Worm (Caenorhabditis elegans) whole organism, young adult: ENCODE results near the gene F25A2.1.
A peak's percentile ranks its signal among the peaks of the same experiment; 100 is the strongest.

Experiments
- B0035.1 ChIP-seq: sonication (generic microtip); optimal IDR thresholded peaks from 2 replicates; lab custom pipeline; 2016; ENCODE audit warnings: missing genetic modification characterization, mild to moderate bottlenecking, missing compliant biosample characterization, missing genotype, missing genetic modification reagents
- D2030.7 ChIP-seq: fragments of 200-800 bp; sonication (Bioruptor generic); IDR thresholded peaks from 2 replicates; pipeline ENCODE4 v1.3.6; 2022; ENCODE audit warnings: missing genetic modification reagents, missing genetic modification characterization, missing compliant biosample characterization
- F10E7.11 ChIP-seq: sonication (generic microtip); optimal IDR thresholded peaks from 2 replicates; lab custom pipeline; 2017; ENCODE audit warnings: mild to moderate bottlenecking, missing genetic modification characterization, moderate library complexity, missing compliant biosample characterization
- F22D6.2 ChIP-seq: sonication (generic microtip); optimal IDR thresholded peaks from 2 replicates; lab custom pipeline; 2016; ENCODE audit warnings: mild to moderate bottlenecking, missing genetic modification characterization, missing compliant biosample characterization
- F23B12.7 ChIP-seq: sonication (generic microtip); optimal IDR thresholded peaks from 2 replicates; lab custom pipeline; 2017; ENCODE audit warnings: missing genetic modification characterization, mild to moderate bottlenecking, missing compliant biosample characterization, antibody characterized with exemption, moderate library complexity; ENCODE audit not compliant: insufficient read depth
- F39B2.1 ChIP-seq: fragments of 200-800 bp; sonication (Bioruptor generic); IDR thresholded peaks from 2 replicates; pipeline ENCODE4 v1.3.6; 2022; ENCODE audit warnings: missing genetic modification reagents, missing genetic modification characterization, missing compliant biosample characterization
- F55B11.4 ChIP-seq: sonication (generic microtip); optimal IDR thresholded peaks from 2 replicates; lab custom pipeline; 2016; ENCODE audit warnings: missing compliant biosample characterization, missing genetic modification characterization, borderline replicate concordance; ENCODE audit not compliant: insufficient read depth
- F57A8.1 ChIP-seq: fragments of 200-800 bp; sonication (Bioruptor generic); optimal IDR thresholded peaks from 2 replicates; lab custom pipeline; 2018; ENCODE audit warnings: mild to moderate bottlenecking, missing genetic modification characterization, moderate library complexity, missing compliant biosample characterization
- T07F8.4 ChIP-seq: sonication (generic microtip); optimal IDR thresholded peaks from 2 replicates; lab custom pipeline; 2016; ENCODE audit warnings: mild to moderate bottlenecking, missing genetic modification characterization, moderate library complexity, missing compliant biosample characterization
- Y53G8AR.9 ChIP-seq: fragments of 200-800 bp; sonication (Bioruptor generic); conservative IDR thresholded peaks from 2 replicates; pipeline ENCODE4 v1.3.6; 2022; ENCODE audit warnings: missing genetic modification reagents, missing genetic modification characterization, missing compliant biosample characterization
- Y67H2A.10 ChIP-seq: fragments of 200-800 bp; sonication (Bioruptor generic); conservative IDR thresholded peaks from 2 replicates; pipeline ENCODE4 v1.3.6; 2022; ENCODE audit warnings: missing genetic modification reagents, missing genetic modification characterization, missing compliant biosample characterization
- Y95B8A.8 ChIP-seq: fragments of 200-800 bp; sonication (Bioruptor generic); IDR thresholded peaks from 2 replicates; pipeline ENCODE4 v1.3.6; 2022; ENCODE audit warnings: missing genetic modification reagents, missing genetic modification characterization, missing compliant biosample characterization
- akir-1 ChIP-seq: fragments of 200-800 bp; sonication (Bioruptor generic); optimal IDR thresholded peaks from 2 replicates; lab custom pipeline; 2018; ENCODE audit warnings: mild to moderate bottlenecking, missing genetic modification characterization, moderate library complexity, missing compliant biosample characterization
- ama-1 ChIP-seq, 3 experiments: fragments of 150-350 bp in 1 of 3; sonication (generic microtip) in 2 of 3; optimal IDR thresholded peaks; 2 replicates each; lab custom pipeline; 2014 to 2018; ENCODE audit warnings: missing biosample characterization in 2 of 3, missing genetic modification characterization in 2 of 3, missing genetic modification reagents in 2 of 3
- aptf-2 ChIP-seq: fragments of 200-800 bp; sonication (Bioruptor generic); conservative IDR thresholded peaks from 2 replicates; pipeline ENCODE4 v1.3.6; 2022; ENCODE audit warnings: missing genetic modification reagents, missing genetic modification characterization, missing compliant biosample characterization
- athp-1 ChIP-seq: sonication (generic microtip); optimal IDR thresholded peaks from 2 replicates; lab custom pipeline; 2017; ENCODE audit warnings: mild to moderate bottlenecking, missing genetic modification characterization, missing compliant biosample characterization
- attf-5 ChIP-seq: fragments of 200-800 bp; sonication (Bioruptor generic); optimal IDR thresholded peaks from 2 replicates; lab custom pipeline; 2018; ENCODE audit warnings: mild to moderate bottlenecking, missing genetic modification characterization, missing compliant biosample characterization
- attf-6 ChIP-seq: fragments of 200-800 bp; sonication (Bioruptor generic); IDR thresholded peaks from 2 replicates; pipeline ENCODE4 v1.3.6; 2022; ENCODE audit warnings: missing genetic modification reagents, missing genetic modification characterization, missing compliant biosample characterization
- bed-1 ChIP-seq: fragments of 200-800 bp; sonication (Bioruptor generic); IDR thresholded peaks from 2 replicates; pipeline ENCODE4 v1.3.6; 2022; ENCODE audit warnings: missing genetic modification reagents, missing genetic modification characterization, missing compliant biosample characterization
- bed-2 ChIP-seq: fragments of 200-800 bp; sonication (Bioruptor generic); IDR thresholded peaks from 2 replicates; pipeline ENCODE4 v1.3.6; 2022; ENCODE audit warnings: missing genetic modification reagents, missing genetic modification characterization, missing compliant biosample characterization
- ccch-3 ChIP-seq: fragments of 200-800 bp; sonication (Bioruptor generic); optimal IDR thresholded peaks from 2 replicates; lab custom pipeline; 2018; ENCODE audit warnings: mild to moderate bottlenecking, missing genetic modification characterization, missing compliant biosample characterization
- cebp-2 ChIP-seq: fragments of 200-800 bp; sonication (Bioruptor generic); IDR thresholded peaks from 2 replicates; pipeline ENCODE4 v1.3.6; 2022; ENCODE audit warnings: missing genetic modification characterization, missing compliant biosample characterization
- ceh-27 ChIP-seq: fragments of 200-800 bp; sonication (Bioruptor generic); optimal IDR thresholded peaks from 2 replicates; lab custom pipeline; 2018; ENCODE audit warnings: mild to moderate bottlenecking, missing genetic modification characterization, moderate library complexity, missing compliant biosample characterization
- ceh-79 ChIP-seq: sonication (generic microtip); optimal IDR thresholded peaks from 2 replicates; lab custom pipeline; 2017; ENCODE audit warnings: mild to moderate bottlenecking, missing genetic modification characterization, missing compliant biosample characterization
- him-1 ChIP-seq: sonication (generic microtip); optimal IDR thresholded peaks from 2 replicates; lab custom pipeline; 2016; ENCODE audit warnings: missing genotype, missing genetic modification reagents, missing genetic modification characterization, missing compliant biosample characterization
- hlh-12 ChIP-seq: sonication (generic microtip); optimal IDR thresholded peaks from 2 replicates; lab custom pipeline; 2016; ENCODE audit warnings: missing genetic modification characterization, missing compliant biosample characterization
- hmg-1.2 ChIP-seq: fragments of 200-800 bp; sonication (Bioruptor generic); IDR thresholded peaks from 2 replicates; pipeline ENCODE4 v1.3.6; 2022; ENCODE audit warnings: missing genetic modification reagents, missing genetic modification characterization, missing compliant biosample characterization
- hsf-1 ChIP-seq: fragments of 200-800 bp; sonication (Bioruptor generic); IDR thresholded peaks from 2 replicates; pipeline ENCODE4 v1.3.6; 2022; ENCODE audit warnings: missing genetic modification reagents, missing genetic modification characterization, missing compliant biosample characterization
- lin-26 ChIP-seq: fragments of 200-800 bp; sonication (Bioruptor generic); IDR thresholded peaks from 2 replicates; pipeline ENCODE4 v1.3.6; 2022; ENCODE audit warnings: missing genetic modification reagents, missing genetic modification characterization, missing compliant biosample characterization
- lin-54 ChIP-seq: fragments of 200-800 bp; sonication (Bioruptor generic); optimal IDR thresholded peaks from 2 replicates; lab custom pipeline; 2018; ENCODE audit warnings: mild to moderate bottlenecking, missing genetic modification characterization, missing compliant biosample characterization
- madf-3 ChIP-seq: fragments of 200-800 bp; sonication (Bioruptor generic); IDR thresholded peaks from 2 replicates; pipeline ENCODE4 v1.3.6; 2022; ENCODE audit warnings: missing genetic modification reagents, missing genetic modification characterization, missing compliant biosample characterization
- madf-6 ChIP-seq: fragments of 200-800 bp; sonication (Bioruptor generic); IDR thresholded peaks from 2 replicates; pipeline ENCODE4 v1.3.6; 2022; ENCODE audit warnings: missing genetic modification reagents, missing genetic modification characterization, missing compliant biosample characterization
- mes-4 ChIP-seq: sonication (generic microtip); optimal IDR thresholded peaks from 2 replicates; lab custom pipeline; 2016; ENCODE audit warnings: missing genotype, missing genetic modification characterization, missing compliant biosample characterization
- nfyb-1 ChIP-seq: fragments of 200-800 bp; sonication (Bioruptor generic); IDR thresholded peaks from 2 replicates; pipeline ENCODE4 v1.3.6; 2022; ENCODE audit warnings: missing genetic modification reagents, missing genetic modification characterization, missing compliant biosample characterization
- nhr-90 ChIP-seq: sonication (generic microtip); optimal IDR thresholded peaks from 2 replicates; lab custom pipeline; 2016; ENCODE audit warnings: missing genotype, mild to moderate bottlenecking, missing genetic modification characterization, missing compliant biosample characterization
- pbrm-1 ChIP-seq: fragments of 200-800 bp; sonication (Bioruptor generic); IDR thresholded peaks from 2 replicates; pipeline ENCODE4 v1.3.6; 2022; ENCODE audit warnings: missing genetic modification reagents, missing genetic modification characterization, missing compliant biosample characterization
- rcor-1 ChIP-seq: fragments of 200-800 bp; sonication (Bioruptor generic); IDR thresholded peaks from 2 replicates; pipeline ENCODE4 v1.3.6; 2022; ENCODE audit warnings: missing genetic modification reagents, missing genetic modification characterization, missing compliant biosample characterization
- repo-1 ChIP-seq: sonication (generic microtip); optimal IDR thresholded peaks from 2 replicates; lab custom pipeline; 2017; ENCODE audit warnings: mild to moderate bottlenecking, missing genetic modification characterization, missing compliant biosample characterization
- sea-2 ChIP-seq: fragments of 200-800 bp; sonication (Bioruptor generic); IDR thresholded peaks from 2 replicates; pipeline ENCODE4 v1.3.6; 2022; ENCODE audit warnings: missing genetic modification characterization, missing compliant biosample characterization
- snpc-4 ChIP-seq, 5 experiments: fragments of 150-350 bp in 1 of 5; sonication (generic microtip) in 4 of 5; optimal IDR thresholded peaks; 2 replicates each; lab custom pipeline; 2014 to 2018; ENCODE audit warnings: missing genetic modification characterization in 5 of 5, missing biosample characterization in 3 of 5, antibody characterized with exemption in 2 of 5, mild to moderate bottlenecking in 2 of 5, missing compliant biosample characterization in 2 of 5, missing genotype in 2 of 5, moderate library complexity in 2 of 5, missing genetic modification reagents in 1 of 5
- sptf-2 ChIP-seq: fragments of 200-800 bp; sonication (Bioruptor generic); optimal IDR thresholded peaks from 2 replicates; lab custom pipeline; 2018; ENCODE audit warnings: mild to moderate bottlenecking, missing genetic modification characterization, missing compliant biosample characterization
- tlf-1 ChIP-seq: fragments of 200-800 bp; sonication (Bioruptor generic); optimal IDR thresholded peaks from 2 replicates; lab custom pipeline; 2018; ENCODE audit warnings: mild to moderate bottlenecking, missing genetic modification characterization, missing compliant biosample characterization
- zim-3 ChIP-seq: sonication (generic microtip); optimal IDR thresholded peaks from 2 replicates; lab custom pipeline; 2017; ENCODE audit warnings: mild to moderate bottlenecking, missing genetic modification characterization, moderate library complexity, missing compliant biosample characterization
- ztf-18 ChIP-seq: sonication (generic microtip); optimal IDR thresholded peaks from 2 replicates; lab custom pipeline; 2016; ENCODE audit warnings: missing genotype, mild to moderate bottlenecking, missing genetic modification characterization, missing compliant biosample characterization
- ztf-22 ChIP-seq: fragments of 200-800 bp; sonication (Bioruptor generic); optimal IDR thresholded peaks from 2 replicates; lab custom pipeline; 2018; ENCODE audit warnings: mild to moderate bottlenecking, missing genetic modification characterization, moderate library complexity, missing compliant biosample characterization
- ztf-26 ChIP-seq: sonication (generic microtip); optimal IDR thresholded peaks from 2 replicates; lab custom pipeline; 2017; ENCODE audit warnings: missing genetic modification characterization, missing compliant biosample characterization

The F25A2.1 gene

ce11 chrV:1157443-1157842 is 21.9 kb upstream of the F25A2.1 start (continued):
- TF ChIP-seq madf-3 (GFP tag; lab: Robert Waterston, UW) (0 out of 2 replicates have a peak, but pooled peaks have one; percentile 26), Y53G8AR.9 (peak; percentile 43; the same call in 1 of the 2 replicates), akir-1 (no peak), repo-1 (tag; lab: Kevin White, UChicago) (peak; percentile 43), bed-1 (GFP tag; lab: Robert Waterston, UW) (no peak), zim-3 (no peak), cebp-2 (no peak), athp-1 (tag; lab: Kevin White, UChicago) (peak; percentile 28)
- TF ChIP-seq, all 124 proteins: peak for 14

ce11 chrV:1158247-1158646 is 21.1 kb upstream of the F25A2.1 start:
- peak; percentile 49 for TF ChIP-seq ztf-26 (tag; lab: Kevin White, UChicago)
- no peak for TF ChIP-seq sptf-2 (GFP tag; lab: Kevin White, UChicago)
- no peak; the same call in none of the 2 replicates for TF ChIP-seq madf-6 (GFP tag; lab: Robert Waterston, UW)
- no peak for TF ChIP-seq aptf-2 (GFP tag; lab: Robert Waterston, UW)
- TF ChIP-seq nfyb-1 (GFP tag; lab: Robert Waterston, UW): peak; percentile 86
- 0 out of 2 replicates have a peak, but pooled peaks have one; percentile 14 for TF ChIP-seq sea-2 (GFP tag; lab: Robert Waterston, UW)
- 0 out of 2 replicates have a peak, but pooled peaks have one; percentile 59 for TF ChIP-seq Y67H2A.10 (GFP tag; lab: Robert Waterston, UW)
- TF ChIP-seq lin-26 (GFP tag; lab: Robert Waterston, UW): no peak
- no peak for TF ChIP-seq ztf-22 (GFP tag; lab: Kevin White, UChicago)
- TF ChIP-seq attf-6: no peak
- TF ChIP-seq ama-1 (optimal IDR thresholded peaks at IDR 0.05; lab: Kevin White, UChicago): peak; percentile 55
- no peak for TF ChIP-seq ama-1 (GFP tag; optimal IDR thresholded peaks at IDR 0.05; lab: Kevin White, UChicago)
- TF ChIP-seq T07F8.4 (tag; lab: Kevin White, UChicago): no peak
- TF ChIP-seq D2030.7 (GFP tag; lab: Robert Waterston, UW): peak; percentile 37; the same call in 1 of the 2 replicates
- no peak for TF ChIP-seq pbrm-1 (GFP tag; lab: Robert Waterston, UW)
- no peak for TF ChIP-seq lin-54 (GFP tag; lab: Kevin White, UChicago)
- no peak for TF ChIP-seq rcor-1 (GFP tag; lab: Robert Waterston, UW)
- no peak for TF ChIP-seq nhr-90 (tag; lab: Kevin White, UChicago)
- no peak for TF ChIP-seq mes-4 (tag; lab: Kevin White, UChicago)
- TF ChIP-seq bed-2 (GFP tag; lab: Robert Waterston, UW): no peak
- no peak for TF ChIP-seq F39B2.1 (GFP tag; lab: Robert Waterston, UW)
- no peak for TF ChIP-seq F22D6.2 (tag; lab: Kevin White, UChicago)
- peak; percentile 73 for TF ChIP-seq B0035.1
- no peak for TF ChIP-seq Y95B8A.8 (GFP tag; lab: Robert Waterston, UW)
- TF ChIP-seq ceh-27 (GFP tag; lab: Kevin White, UChicago): no peak
- TF ChIP-seq F57A8.1 (GFP tag; lab: Kevin White, UChicago): no peak
- TF ChIP-seq F23B12.7: no peak
- TF ChIP-seq F55B11.4 (tag; lab: Kevin White, UChicago): no peak
- no peak for TF ChIP-seq him-1
- TF ChIP-seq ztf-18 (tag; lab: Kevin White, UChicago): no peak
- TF ChIP-seq F10E7.11 (tag; lab: Kevin White, UChicago): peak; percentile 69
- peak; percentile 30; the same call in 1 of the 2 replicates for TF ChIP-seq hmg-1.2 (GFP tag; lab: Robert Waterston, UW)
- no peak for TF ChIP-seq hlh-12 (tag; lab: Kevin White, UChicago)
- no peak for TF ChIP-seq snpc-4 (GFP tag; optimal IDR thresholded peaks at IDR 0.05; lab: Kevin White, UChicago)
- no peak for TF ChIP-seq snpc-4 (tag; optimal IDR thresholded peaks at IDR 0.05; lab: Kevin White, UChicago)
- TF ChIP-seq zim-3: peak; percentile 62
- TF ChIP-seq ccch-3 (GFP tag; lab: Kevin White, UChicago): no peak
- TF ChIP-seq Y53G8AR.9: peak; percentile 67; the same call in 1 of the 2 replicates
- peak; percentile 20 for TF ChIP-seq ceh-79 (tag; lab: Kevin White, UChicago)
- peak; percentile 62 for TF ChIP-seq tlf-1 (GFP tag; lab: Kevin White, UChicago)
- peak; percentile 32; the same call in 1 of the 2 replicates for TF ChIP-seq hsf-1 (GFP tag; lab: Robert Waterston, UW)
- TF ChIP-seq attf-5 (GFP tag; lab: Kevin White, UChicago): no peak
